Worm (Caenorhabditis elegans): Measurements from ENCODE around the gene acp-1.

ce11 chrX:3416063-3416462 lies 30.8 kb upstream of the acp-1 start:
- no peak for TF ChIP-seq ref-1 (GFP tag; conservative IDR thresholded peaks at IDR 0.05)
- no peak for TF ChIP-seq ztf-29 (GFP tag; IDR thresholded peaks at IDR 0.05)
- no peak for TF ChIP-seq ztf-23 (GFP tag; IDR thresholded peaks at IDR 0.05)
- TF ChIP-seq flt-1 (GFP tag; IDR thresholded peaks at IDR 0.05), result no peak
- TF ChIP-seq T22C8.4 (GFP tag; IDR thresholded peaks at IDR 0.05), result no peak
